Fruit fly (Drosophila melanogaster) whole organism, embryonic: ENCODE data around the gene CG33947.

Experiments used
- Ada2b ChIP-seq: fragments of 200-800 bp; sonication (Bioruptor generic); IDR thresholded peaks from 2 replicates; pipeline ENCODE4 v1.3.6; 2022; ENCODE audit warnings: missing biosample characterization, missing genetic modification characterization
- Adf1 ChIP-seq: fragments of 200-800 bp; sonication (Bioruptor generic); IDR thresholded peaks from 2 replicates; pipeline ENCODE4 v1.3.6; 2022; ENCODE audit warnings: missing biosample characterization, missing genetic modification characterization
- CG11695 ChIP-seq: fragments of 200-800 bp; sonication (Bioruptor generic); IDR thresholded peaks from 3 replicates; pipeline ENCODE4 v1.3.6; 2022; ENCODE audit warnings: missing biosample characterization, missing genetic modification characterization
- CG11696 ChIP-seq: fragments of 200-800 bp; sonication (Bioruptor generic); IDR thresholded peaks from 2 replicates; pipeline ENCODE4 v1.3.6; 2022; ENCODE audit warnings: missing biosample characterization, missing genetic modification characterization
- CG12769 ChIP-seq: fragments of 200-800 bp; sonication (Bioruptor generic); optimal IDR thresholded peaks from 2 replicates; lab custom pipeline; 2019; ENCODE audit warnings: missing biosample characterization, mild to moderate bottlenecking, missing genetic modification characterization, moderate library complexity
- CG13424 ChIP-seq: fragments of 200-800 bp; sonication (Bioruptor generic); optimal IDR thresholded peaks from 2 replicates; lab custom pipeline; 2019; ENCODE audit warnings: missing biosample characterization, mild to moderate bottlenecking, missing genetic modification characterization, moderate library complexity
- CG14667 ChIP-seq: fragments of 200-800 bp; sonication (Bioruptor generic); IDR thresholded peaks from 2 replicates; pipeline ENCODE4 v1.3.6; 2022; ENCODE audit warnings: missing biosample characterization, missing genetic modification characterization
- CG1529 ChIP-seq: fragments of 200-800 bp; sonication (Bioruptor generic); optimal IDR thresholded peaks from 3 replicates; lab custom pipeline; 2018; ENCODE audit warnings: missing biosample characterization, missing genetic modification characterization
- CG1647 ChIP-seq: fragments of 200-800 bp; sonication (Bioruptor generic); optimal IDR thresholded peaks from 3 replicates; lab custom pipeline; 2016; ENCODE audit warnings: missing biosample characterization, missing genetic modification characterization
- CG17359 ChIP-seq: fragments of 200-800 bp; sonication (Bioruptor generic); optimal IDR thresholded peaks from 3 replicates; lab custom pipeline; 2018; ENCODE audit warnings: missing biosample characterization, mild to moderate bottlenecking, missing genetic modification characterization, moderate library complexity
- CG17385 ChIP-seq: fragments of 200-800 bp; sonication (Bioruptor generic); optimal IDR thresholded peaks from 3 replicates; lab custom pipeline; 2018; ENCODE audit warnings: missing biosample characterization, mild to moderate bottlenecking, missing genetic modification characterization
- CG18262 ChIP-seq: fragments of 200-800 bp; optimal IDR thresholded peaks from 3 replicates; lab custom pipeline; 2019; ENCODE audit warnings: missing biosample characterization, mild to moderate bottlenecking, missing genetic modification characterization, moderate library complexity
- CG2202 ChIP-seq: fragments of 200-800 bp; sonication (Bioruptor generic); optimal IDR thresholded peaks from 2 replicates; lab custom pipeline; 2018; ENCODE audit warnings: missing biosample characterization, mild to moderate bottlenecking, missing genetic modification characterization
- CG31224 ChIP-seq: fragments of 200-800 bp; sonication (Bioruptor generic); IDR thresholded peaks from 2 replicates; pipeline ENCODE4 v1.3.6; 2022; ENCODE audit warnings: missing biosample characterization, missing genetic modification characterization
- CG32532 ChIP-seq: fragments of 200-800 bp; sonication (Bioruptor generic); IDR thresholded peaks from 2 replicates; pipeline ENCODE4 v1.3.6; 2022; ENCODE audit warnings: missing biosample characterization, missing genetic modification characterization
- CG33557 ChIP-seq: fragments of 200-800 bp; sonication (Bioruptor generic); optimal IDR thresholded peaks from 2 replicates; lab custom pipeline; 2019; ENCODE audit warnings: missing biosample characterization, mild to moderate bottlenecking, missing genetic modification characterization, moderate library complexity
- CG4617 ChIP-seq: fragments of 200-800 bp; sonication (Bioruptor generic); optimal IDR thresholded peaks from 3 replicates; lab custom pipeline; 2016; ENCODE audit warnings: missing biosample characterization, missing genetic modification characterization, borderline replicate concordance
- CG5245 ChIP-seq: fragments of 200-800 bp; sonication (Bioruptor generic); optimal IDR thresholded peaks from 3 replicates; lab custom pipeline; 2016; ENCODE audit warnings: missing biosample characterization, missing genetic modification characterization
- CG6791 ChIP-seq: fragments of 200-800 bp; sonication (Bioruptor generic); IDR thresholded peaks from 3 replicates; pipeline ENCODE4 v1.3.6; 2022; ENCODE audit warnings: missing biosample characterization, missing genetic modification characterization; ENCODE audit not compliant: partially characterized antibody
- CG6813 ChIP-seq: fragments of 200-800 bp; sonication (Bioruptor generic); optimal IDR thresholded peaks from 2 replicates; lab custom pipeline; 2017; ENCODE audit warnings: missing biosample characterization, missing genetic modification characterization, mild to moderate bottlenecking, moderate library complexity, missing genetic modification reagents
- CG6854 ChIP-seq: fragments of 200-800 bp; sonication (Bioruptor generic); optimal IDR thresholded peaks from 3 replicates; lab custom pipeline; 2017; ENCODE audit warnings: missing biosample characterization, mild to moderate bottlenecking, missing genetic modification characterization
- CG9932 ChIP-seq: fragments of 200-800 bp; sonication (Bioruptor generic); IDR thresholded peaks from 2 replicates; pipeline ENCODE4 v1.3.6; 2022; ENCODE audit warnings: missing biosample characterization, missing genetic modification characterization
- Camta ChIP-seq: fragments of 200-800 bp; sonication (Bioruptor generic); optimal IDR thresholded peaks from 2 replicates; lab custom pipeline; 2016; ENCODE audit warnings: missing biosample characterization, missing genetic modification characterization
- D19B ChIP-seq: fragments of 200-800 bp; sonication (Bioruptor generic); optimal IDR thresholded peaks from 2 replicates; lab custom pipeline; 2017; ENCODE audit warnings: missing biosample characterization, mild to moderate bottlenecking, missing genetic modification characterization
- Gug ChIP-seq: fragments of 200-800 bp; sonication (Bioruptor generic); IDR thresholded peaks from 4 replicates; pipeline ENCODE4 v1.3.6; 2022; ENCODE audit warnings: missing biosample characterization, missing genetic modification characterization
- Hr39 ChIP-seq: fragments of >200 bp; optimal IDR thresholded peaks from 2 replicates; lab custom pipeline; 2017
- Kr ChIP-seq: fragments of 200-800 bp; sonication (Bioruptor generic); optimal IDR thresholded peaks from 2 replicates; lab custom pipeline; 2017; ENCODE audit warnings: missing biosample characterization, mild to moderate bottlenecking, missing genetic modification characterization
- Lpt ChIP-seq: fragments of >200 bp; optimal IDR thresholded peaks from 2 replicates; lab custom pipeline; 2018; ENCODE audit warnings: missing biosample characterization, missing genetic modification characterization
- MBD-R2 ChIP-seq: fragments of 200-800 bp; sonication (Bioruptor generic); IDR thresholded peaks from 2 replicates; pipeline ENCODE4 v1.3.6; 2022; ENCODE audit warnings: missing biosample characterization, missing genetic modification characterization
- MESR4 ChIP-seq: fragments of 200-800 bp; sonication (Bioruptor generic); optimal IDR thresholded peaks from 2 replicates; lab custom pipeline; 2018; ENCODE audit warnings: missing biosample characterization, mild to moderate bottlenecking, missing genetic modification characterization, moderate library complexity
- Med ChIP-seq: fragments of 200-800 bp; sonication (Bioruptor generic); peaks from one replicate; lab custom pipeline; 2016; ENCODE audit warnings: missing biosample characterization, missing genetic modification characterization, mild to moderate bottlenecking, inconsistent platforms, moderate library complexity
- Nf-YA ChIP-seq: fragments of 200-800 bp; sonication (Bioruptor generic); IDR thresholded peaks from 2 replicates; pipeline ENCODE4 v1.3.6; 2022; ENCODE audit warnings: missing biosample characterization, missing genetic modification characterization
- Pdp1 ChIP-seq, 2 experiments: fragments of 200-800 bp; sonication (Bioruptor generic); optimal IDR thresholded peaks; 3 replicates each; lab custom pipeline; 2016; ENCODE audit warnings: missing biosample characterization in 2 of 2, missing genetic modification characterization in 2 of 2, mild to moderate bottlenecking in 1 of 2, moderate library complexity in 1 of 2
- Side ChIP-seq: fragments of 200-800 bp; sonication (Bioruptor generic); optimal IDR thresholded peaks from 2 replicates; lab custom pipeline; 2016; ENCODE audit warnings: missing biosample characterization, missing genetic modification characterization
- aop ChIP-seq: fragments of 200-800 bp; sonication (Bioruptor generic); IDR thresholded peaks from 2 replicates; pipeline ENCODE4 v1.3.6; 2022; ENCODE audit warnings: missing biosample characterization, missing genetic modification characterization
- br ChIP-seq: fragments of >200 bp; optimal IDR thresholded peaks from 2 replicates; lab custom pipeline; 2017
- dmrt99B ChIP-seq: fragments of 200-800 bp; sonication (Bioruptor generic); optimal IDR thresholded peaks from 2 replicates; lab custom pipeline; 2018; ENCODE audit warnings: missing biosample characterization, mild to moderate bottlenecking, missing genetic modification characterization, moderate library complexity
- dpn ChIP-seq, 2 experiments: fragments of 200-800 bp; sonication (Bioruptor generic); optimal IDR thresholded peaks; 3 replicates each; lab custom pipeline; 2016; ENCODE audit warnings: missing biosample characterization in 2 of 2, missing genetic modification characterization in 2 of 2
- emc ChIP-seq: fragments of 200-800 bp; sonication (Bioruptor generic); optimal IDR thresholded peaks from 2 replicates; lab custom pipeline; 2016; ENCODE audit warnings: missing biosample characterization, missing genetic modification characterization
- fd3F ChIP-seq: fragments of 200-800 bp; sonication (Bioruptor generic); optimal IDR thresholded peaks from 2 replicates; lab custom pipeline; 2018; ENCODE audit warnings: missing biosample characterization, mild to moderate bottlenecking, missing genetic modification characterization, moderate library complexity
- fd64A ChIP-seq: fragments of 200-800 bp; sonication (Bioruptor generic); optimal IDR thresholded peaks from 3 replicates; lab custom pipeline; 2018; ENCODE audit warnings: missing biosample characterization, mild to moderate bottlenecking, missing genetic modification characterization
- fru ChIP-seq: fragments of >200 bp; optimal IDR thresholded peaks from 2 replicates; lab custom pipeline; 2017
- kah ChIP-seq: fragments of 200-800 bp; sonication (Bioruptor generic); optimal IDR thresholded peaks from 2 replicates; lab custom pipeline; 2018; ENCODE audit warnings: missing biosample characterization, mild to moderate bottlenecking, missing genetic modification characterization
- lab ChIP-seq: fragments of 200-800 bp; sonication (Bioruptor generic); optimal IDR thresholded peaks from 3 replicates; lab custom pipeline; 2017; ENCODE audit warnings: missing biosample characterization, missing genetic modification characterization, mild to moderate bottlenecking, moderate library complexity, missing genetic modification reagents
- nom ChIP-seq: fragments of 200-800 bp; sonication (Bioruptor generic); optimal IDR thresholded peaks from 2 replicates; lab custom pipeline; 2017; ENCODE audit warnings: missing biosample characterization, missing genetic modification characterization, mild to moderate bottlenecking, moderate library complexity, missing genetic modification reagents
- pfk ChIP-seq: fragments of 200-800 bp; sonication (Bioruptor generic); optimal IDR thresholded peaks from 2 replicates; lab custom pipeline; 2018; ENCODE audit warnings: missing biosample characterization, mild to moderate bottlenecking, missing genetic modification characterization, moderate library complexity
- pros ChIP-seq: fragments of 200-800 bp; sonication (Bioruptor generic); optimal IDR thresholded peaks from 3 replicates; lab custom pipeline; 2019; ENCODE audit warnings: missing biosample characterization, mild to moderate bottlenecking, missing genetic modification characterization, moderate library complexity
- sna ChIP-seq: fragments of 200-800 bp; sonication (Bioruptor generic); IDR thresholded peaks from 2 replicates; pipeline ENCODE4 v1.3.6; 2022; ENCODE audit warnings: missing biosample characterization, missing genetic modification characterization; ENCODE audit not compliant: partially characterized antibody
- tin ChIP-seq: fragments of 200-800 bp; sonication (Bioruptor generic); optimal IDR thresholded peaks from 3 replicates; lab custom pipeline; 2016; ENCODE audit warnings: missing biosample characterization, missing genetic modification characterization
- tup ChIP-seq: fragments of 200-800 bp; sonication (Bioruptor generic); optimal IDR thresholded peaks from 2 replicates; lab custom pipeline; 2016; ENCODE audit warnings: missing biosample characterization, mild to moderate bottlenecking, missing genetic modification characterization, moderate library complexity
- unc-4 ChIP-seq: fragments of 200-800 bp; sonication (Bioruptor generic); IDR thresholded peaks from 2 replicates; pipeline ENCODE4 v1.3.6; 2022; ENCODE audit warnings: missing biosample characterization, missing genetic modification characterization; ENCODE audit not compliant: partially characterized antibody
- unpg ChIP-seq: fragments of 200-800 bp; sonication (Bioruptor generic); optimal IDR thresholded peaks from 3 replicates; lab custom pipeline; 2018; ENCODE audit warnings: missing biosample characterization, mild to moderate bottlenecking, missing genetic modification characterization, moderate library complexity

Gene CG33947

dm6 chr3L:11070372-11070854, 25.9 kb upstream of the CG33947 start, which contains the start of gene Mocs1:
Gene Mocs1, plus strand, starts transcription at chr3L:11070526.
- no peak for TF ChIP-seq CG33557 (GFP tag; lab: Kevin White, UChicago)
- no peak for TF ChIP-seq aop (GFP tag; lab: Robert Waterston, UW)
- no peak for TF ChIP-seq CG11695 (GFP tag; lab: Robert Waterston, UW)
- no peak for TF ChIP-seq sna (GFP tag; lab: Robert Waterston, UW)
- no peak for TF ChIP-seq CG1647 (GFP tag; lab: Kevin White, UChicago)
- no peak for TF ChIP-seq unpg (GFP tag; lab: Kevin White, UChicago)
- no peak for TF ChIP-seq Camta
- no peak for TF ChIP-seq CG18262 (tag; lab: Kevin White, UChicago)
- TF ChIP-seq MESR4 (GFP tag; lab: Kevin White, UChicago), result no peak
- TF ChIP-seq CG32532, result peak; percentile 53
- TF ChIP-seq Adf1 (GFP tag; lab: Robert Waterston, UW), result peak; percentile 48
- no peak for TF ChIP-seq Side (GFP tag; lab: Kevin White, UChicago)
- no peak for TF ChIP-seq dpn (GFP tag; optimal IDR thresholded peaks at IDR 0.05; lab: Kevin White, UChicago)
- TF ChIP-seq Hr39 (lab: Kevin White, UChicago), result no peak
- no peak for TF ChIP-seq fd3F (GFP tag; lab: Kevin White, UChicago)
- TF ChIP-seq unc-4 (GFP tag; lab: Robert Waterston, UW), result no peak
- TF ChIP-seq MBD-R2, result peak; percentile 41; the same call in 1 of the 2 replicates
- TF ChIP-seq CG17359 (tag; lab: Kevin White, UChicago), result peak; percentile 2
- no peak for TF ChIP-seq CG4617 (GFP tag; lab: Kevin White, UChicago)
- no peak for TF ChIP-seq D19B (GFP tag; lab: Kevin White, UChicago)
- peak in 1 of 2 experiments; percentile 96 for TF ChIP-seq Pdp1 (GFP tag; optimal IDR thresholded peaks at IDR 0.05; lab: Kevin White, UChicago)
- TF ChIP-seq kah (GFP tag; lab: Kevin White, UChicago), result no peak
- peak; percentile 68 for TF ChIP-seq lab (GFP tag; lab: Kevin White, UChicago)
- TF ChIP-seq CG2202 (tag; lab: Kevin White, UChicago), result no peak
- TF ChIP-seq CG31224 (GFP tag; lab: Robert Waterston, UW), result no peak
- TF ChIP-seq CG9932 (GFP tag; lab: Robert Waterston, UW), result peak; percentile 52
- no peak for TF ChIP-seq dmrt99B (tag; lab: Kevin White, UChicago)
- peak; percentile 75 for TF ChIP-seq Med (GFP tag; lab: Kevin White, UChicago)
- no peak for TF ChIP-seq CG13424 (tag; lab: Kevin White, UChicago)
- TF ChIP-seq CG11696 (GFP tag; lab: Robert Waterston, UW), result no peak
- TF ChIP-seq pros (GFP tag; lab: Kevin White, UChicago), result no peak
- no peak for TF ChIP-seq Kr
- TF ChIP-seq CG12769 (tag; lab: Kevin White, UChicago), result peak; percentile 38
- TF ChIP-seq Ada2b (GFP tag; lab: Robert Waterston, UW), result no peak
- no peak for TF ChIP-seq Lpt (GFP tag; lab: Kevin White, UChicago)
- TF ChIP-seq tin (GFP tag; lab: Kevin White, UChicago), result no peak
- no peak for TF ChIP-seq CG1529 (GFP tag; lab: Kevin White, UChicago)
- no peak for TF ChIP-seq CG6854 (GFP tag; lab: Kevin White, UChicago)
- TF ChIP-seq CG6813, result no peak
- no peak for TF ChIP-seq CG14667
- TF ChIP-seq CG17385 (GFP tag; lab: Kevin White, UChicago), result no peak
- no peak for TF ChIP-seq emc
- no peak for TF ChIP-seq Gug (GFP tag; lab: Robert Waterston, UW)
- TF ChIP-seq br (lab: Kevin White, UChicago), result no peak
- no peak for TF ChIP-seq fd64A
- no peak for TF ChIP-seq tup (GFP tag; lab: Kevin White, UChicago)
- TF ChIP-seq fru, result no peak
- TF ChIP-seq CG6791 (GFP tag; lab: Robert Waterston, UW), result no peak
- no peak for TF ChIP-seq nom
- no peak for TF ChIP-seq pfk
- TF ChIP-seq CG5245 (GFP tag; lab: Kevin White, UChicago), result no peak
- TF ChIP-seq Nf-YA (GFP tag; lab: Robert Waterston, UW), result no peak
